Worm (Caenorhabditis elegans): Measurements from ENCODE around the gene F35F10.14.

ce11 chrV:3333334-3333733 is 13.4 kb upstream of the F35F10.14 start, which contains the start of gene C17B7.5:
- no peak for TF ChIP-seq efl-1 (GFP tag; optimal IDR thresholded peaks at IDR 0.05)
- TF ChIP-seq pbrm-1 (GFP tag; IDR thresholded peaks at IDR 0.05): no peak
- TF ChIP-seq aptf-3 (GFP tag; IDR thresholded peaks at IDR 0.05): no peak
- TF ChIP-seq snpc-3.4 (tag; optimal IDR thresholded peaks at IDR 0.05): no peak
- TF ChIP-seq lag-1 (GFP tag; IDR thresholded peaks at IDR 0.05): no peak
- TF ChIP-seq zfh-2 (GFP tag; conservative IDR thresholded peaks at IDR 0.05): no peak
- TF ChIP-seq unc-62 (GFP tag; optimal IDR thresholded peaks at IDR 0.05): no peak
- TF ChIP-seq xnd-1 (tag; optimal IDR thresholded peaks at IDR 0.05): no peak
- TF ChIP-seq nhr-90 (tag; optimal IDR thresholded peaks at IDR 0.05): no peak
- TF ChIP-seq ztf-26 (tag; optimal IDR thresholded peaks at IDR 0.05): no peak

All from whole organism, young adult.